Fruit fly (Drosophila melanogaster): ENCODE measurements around the gene Mnt.
A peak's percentile ranks its signal among the peaks of the same experiment; 100 is the strongest.

The Mnt gene

dm6 chrX:3671469-3672094 lies at the start of gene Mnt, which contains the start of gene Parg:
Gene Mnt, plus strand, starts transcription at chrX:3671801.
Gene Parg, minus strand, starts transcription at chrX:3671502.
- TF ChIP-seq noc (tag; optimal IDR thresholded peaks at IDR 0.05), result no peak

dm6 chrX:3667199-3667671 lies 4.4 kb upstream of the Mnt start, which contains the start of gene Ilp7:
Gene Ilp7, plus strand, starts transcription at chrX:3667621.
- TF ChIP-seq noc (tag; optimal IDR thresholded peaks at IDR 0.05), result no peak

- TF ChIP-seq noc (tag; optimal IDR thresholded peaks at IDR 0.05), result peak; percentile 92
Observed at dm6 chrX:3672095-3672995, 744 bp downstream of the Mnt start.

- TF ChIP-seq noc (tag; optimal IDR thresholded peaks at IDR 0.05), result no peak
Observed at dm6 chrX:3673710-3674344, 2.2 kb downstream of the Mnt start.

- TF ChIP-seq noc (tag; optimal IDR thresholded peaks at IDR 0.05), result no peak
Observed at dm6 chrX:3674829-3675228, 3.2 kb downstream of the Mnt start.

- TF ChIP-seq noc (tag; optimal IDR thresholded peaks at IDR 0.05), result no peak
Observed at dm6 chrX:3675538-3675937, 3.9 kb downstream of the Mnt start.

- no peak for TF ChIP-seq noc (tag; optimal IDR thresholded peaks at IDR 0.05)
Observed at dm6 chrX:3676469-3677155, 5.0 kb downstream of the Mnt start.

dm6 chrX:3677156-3677846 lies 5.7 kb downstream of the Mnt start:
- no peak for TF ChIP-seq noc (tag; optimal IDR thresholded peaks at IDR 0.05)

dm6 chrX:3677847-3678411 lies 6.3 kb downstream of the Mnt start:
- peak; percentile 67 for TF ChIP-seq noc (tag; optimal IDR thresholded peaks at IDR 0.05)

dm6 chrX:3679921-3680702 lies 8.5 kb downstream of the Mnt start:
- no peak for TF ChIP-seq noc (tag; optimal IDR thresholded peaks at IDR 0.05)

dm6 chrX:3680703-3681270 lies 9.2 kb downstream of the Mnt start:
- no peak for TF ChIP-seq noc (tag; optimal IDR thresholded peaks at IDR 0.05)

- TF ChIP-seq noc (tag; optimal IDR thresholded peaks at IDR 0.05), result no peak
Observed at dm6 chrX:3681729-3682482, 10.3 kb downstream of the Mnt start.

- TF ChIP-seq noc (tag; optimal IDR thresholded peaks at IDR 0.05), result no peak
Observed at dm6 chrX:3682483-3682813, 10.8 kb downstream of the Mnt start.
